Worm (Caenorhabditis elegans) whole organism, L2 larva: ENCODE measurements around the gene M163.22.

Source experiments
- C34F6.9 ChIP-seq: fragments of 150-350 bp; optimal IDR thresholded peaks from 2 replicates; lab custom pipeline; 2014; ENCODE audit warnings: missing biosample characterization, missing genetic modification characterization
- F13H6.1 ChIP-seq: sonication (generic microtip); optimal IDR thresholded peaks from 2 replicates; lab custom pipeline; 2016; ENCODE audit warnings: missing genetic modification characterization, missing compliant biosample characterization
- R02D3.7 ChIP-seq: fragments of 150-350 bp; optimal IDR thresholded peaks from 2 replicates; lab custom pipeline; 2014; ENCODE audit warnings: missing biosample characterization, missing genetic modification characterization
- ZK546.5 ChIP-seq: sonication (generic microtip); optimal IDR thresholded peaks from 2 replicates; lab custom pipeline; 2017; ENCODE audit warnings: missing biosample characterization, missing genetic modification characterization
- aly-2 ChIP-seq: fragments of 150-350 bp; optimal IDR thresholded peaks from 2 replicates; lab custom pipeline; 2014; ENCODE audit warnings: missing biosample characterization, missing genetic modification characterization
- ceh-16 ChIP-seq: fragments of 150-350 bp; optimal IDR thresholded peaks from 2 replicates; lab custom pipeline; 2014; ENCODE audit warnings: missing biosample characterization, missing genetic modification characterization
- crh-2 ChIP-seq: sonication (generic microtip); optimal IDR thresholded peaks from 2 replicates; lab custom pipeline; 2017; ENCODE audit warnings: missing biosample characterization, missing genetic modification characterization
- dmd-4 ChIP-seq: sonication (generic microtip); optimal IDR thresholded peaks from 2 replicates; lab custom pipeline; 2017; ENCODE audit warnings: missing biosample characterization, missing genetic modification characterization
- egl-27 ChIP-seq: sonication (generic microtip); optimal IDR thresholded peaks from 3 replicates; lab custom pipeline; 2017; ENCODE audit warnings: missing biosample characterization, missing genetic modification reagents, missing genetic modification characterization
- elt-1 ChIP-seq: fragments of 150-350 bp; optimal IDR thresholded peaks from 2 replicates; lab custom pipeline; 2014; ENCODE audit warnings: missing biosample characterization, missing genetic modification characterization
- elt-3 ChIP-seq: sonication (generic microtip); optimal IDR thresholded peaks from 2 replicates; lab custom pipeline; 2017; ENCODE audit warnings: missing biosample characterization, missing genetic modification characterization
- gmeb-1 ChIP-seq: fragments of 150-350 bp; optimal IDR thresholded peaks from 2 replicates; lab custom pipeline; 2014; ENCODE audit warnings: missing biosample characterization, missing genetic modification characterization
- lin-11 ChIP-seq: fragments of 150-350 bp; sonication (generic microtip); optimal IDR thresholded peaks from 2 replicates; lab custom pipeline; 2014; ENCODE audit warnings: missing biosample characterization, missing genetic modification characterization, inconsistent platforms, mixed read lengths
- lin-13 ChIP-seq: fragments of 150-350 bp; optimal IDR thresholded peaks from 2 replicates; lab custom pipeline; 2014; ENCODE audit warnings: missing biosample characterization, missing genetic modification reagents, missing genetic modification characterization
- lsy-2 ChIP-seq, 2 experiments: fragments of 150-350 bp in 1 of 2; sonication (generic microtip) in 1 of 2; optimal IDR thresholded peaks; 2 replicates each; lab custom pipeline; 2014 to 2017; ENCODE audit warnings: missing biosample characterization in 2 of 2, missing genetic modification characterization in 2 of 2
- mab-5 ChIP-seq: fragments of 150-350 bp; optimal IDR thresholded peaks from 2 replicates; lab custom pipeline; 2014; ENCODE audit warnings: missing biosample characterization, missing genetic modification characterization
- mbf-1 ChIP-seq: sonication (generic microtip); optimal IDR thresholded peaks from 2 replicates; lab custom pipeline; 2017; ENCODE audit warnings: missing biosample characterization, missing genetic modification characterization
- nhr-10 ChIP-seq: sonication (generic microtip); optimal IDR thresholded peaks from 2 replicates; lab custom pipeline; 2017; ENCODE audit warnings: missing biosample characterization, missing genetic modification characterization
- nhr-11 ChIP-seq: fragments of 150-350 bp; optimal IDR thresholded peaks from 2 replicates; lab custom pipeline; 2014; ENCODE audit warnings: missing biosample characterization, missing genetic modification characterization
- nhr-12 ChIP-seq: fragments of 150-350 bp; optimal IDR thresholded peaks from 2 replicates; lab custom pipeline; 2014; ENCODE audit warnings: missing biosample characterization, missing genetic modification characterization
- nhr-129 ChIP-seq: fragments of 150-350 bp; optimal IDR thresholded peaks from 2 replicates; lab custom pipeline; 2014; ENCODE audit warnings: missing biosample characterization, missing genetic modification characterization
- nhr-23 ChIP-seq: fragments of 150-350 bp; optimal IDR thresholded peaks from 2 replicates; lab custom pipeline; 2014; ENCODE audit warnings: missing biosample characterization, missing genetic modification reagents, missing genetic modification characterization
- nhr-237 ChIP-seq: fragments of 150-350 bp; optimal IDR thresholded peaks from 2 replicates; lab custom pipeline; 2014; ENCODE audit warnings: missing biosample characterization, missing genetic modification characterization
- nhr-25 ChIP-seq: fragments of 150-350 bp; sonication (generic microtip); optimal IDR thresholded peaks from 3 replicates; lab custom pipeline; 2014; ENCODE audit warnings: missing biosample characterization, missing genetic modification characterization
- nhr-6 ChIP-seq: fragments of 150-350 bp; optimal IDR thresholded peaks from 2 replicates; lab custom pipeline; 2014; ENCODE audit warnings: missing biosample characterization, missing genetic modification characterization
- peb-1 ChIP-seq: fragments of 150-350 bp; optimal IDR thresholded peaks from 2 replicates; lab custom pipeline; 2014; ENCODE audit warnings: missing biosample characterization, missing genetic modification characterization
- skn-1 ChIP-seq: sonication (generic microtip); optimal IDR thresholded peaks from 2 replicates; lab custom pipeline; 2017; ENCODE audit warnings: missing biosample characterization, missing genetic modification characterization
- sma-3 ChIP-seq: sonication (generic microtip); optimal IDR thresholded peaks from 2 replicates; lab custom pipeline; 2016; ENCODE audit warnings: missing genetic modification reagents, missing genetic modification characterization, missing compliant biosample characterization
- snpc-4 ChIP-seq: fragments of 150-350 bp; optimal IDR thresholded peaks from 2 replicates; lab custom pipeline; 2014; ENCODE audit warnings: missing biosample characterization, missing genetic modification characterization
- unc-39 ChIP-seq: fragments of 150-350 bp; optimal IDR thresholded peaks from 2 replicates; lab custom pipeline; 2014; ENCODE audit warnings: missing biosample characterization, missing genetic modification characterization
- unc-62 ChIP-seq: fragments of 150-350 bp; optimal IDR thresholded peaks from 2 replicates; lab custom pipeline; 2014; ENCODE audit warnings: missing biosample characterization, missing genetic modification reagents, missing genetic modification characterization
- zag-1 ChIP-seq: fragments of 150-350 bp; optimal IDR thresholded peaks from 2 replicates; lab custom pipeline; 2014; ENCODE audit warnings: missing biosample characterization, missing genetic modification characterization
- ztf-1 ChIP-seq: fragments of 200-800 bp; sonication (Bioruptor generic); conservative IDR thresholded peaks from 2 replicates; pipeline ENCODE4 v1.3.6; 2022; ENCODE audit warnings: missing genetic modification characterization, missing compliant biosample characterization
- ztf-11 ChIP-seq: sonication (generic microtip); optimal IDR thresholded peaks from 2 replicates; lab custom pipeline; 2017; ENCODE audit warnings: missing biosample characterization, missing genetic modification characterization
- ztf-4 ChIP-seq: fragments of 150-350 bp; optimal IDR thresholded peaks from 2 replicates; lab custom pipeline; 2014; ENCODE audit warnings: missing biosample characterization, missing genetic modification characterization

The M163.22 gene

DNA sequence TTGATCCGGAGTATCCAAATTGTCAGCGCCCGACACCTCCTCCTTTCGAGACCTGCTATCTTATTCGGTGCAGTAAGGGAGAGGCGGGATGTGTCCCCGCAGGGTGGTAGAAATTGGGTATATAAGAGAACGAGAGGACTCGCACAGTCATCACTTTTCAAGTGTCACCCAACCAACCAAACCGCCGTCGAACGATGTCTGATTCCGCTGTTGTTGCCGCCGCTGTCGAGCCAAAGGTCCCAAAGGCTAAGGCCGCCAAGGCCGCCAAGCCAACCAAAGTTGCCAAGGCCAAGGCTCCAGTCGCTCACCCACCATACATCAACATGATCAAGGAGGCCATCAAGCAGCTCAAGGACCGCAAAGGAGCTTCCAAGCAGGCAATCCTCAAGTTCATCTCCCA lies 24.3 kb downstream of the M163.22 start, which contains the start of gene his-24 (continued):
- no peak for TF ChIP-seq elt-3 (tag; lab: Kevin White, UChicago)
- peak; percentile 60 for TF ChIP-seq sma-3 (GFP tag; lab: Kevin White, UChicago)
- TF ChIP-seq ztf-1 (GFP tag; lab: Robert Waterston, UW), result no peak
- no peak for TF ChIP-seq nhr-237 (tag; lab: Kevin White, UChicago)
- TF ChIP-seq ztf-4 (tag; lab: Kevin White, UChicago), result peak; percentile 11
- TF ChIP-seq egl-27 (tag; lab: Kevin White, UChicago), result peak; percentile 28
- no peak for TF ChIP-seq nhr-12 (tag; lab: Kevin White, UChicago)
- peak; percentile 75 for TF ChIP-seq crh-2 (tag; lab: Kevin White, UChicago)
- TF ChIP-seq aly-2 (tag; lab: Kevin White, UChicago), result no peak
- no peak for TF ChIP-seq nhr-11 (tag; lab: Kevin White, UChicago)
- TF ChIP-seq F13H6.1 (tag; lab: Kevin White, UChicago), result peak; percentile 58
- TF ChIP-seq R02D3.7 (tag; lab: Kevin White, UChicago), result no peak
- peak; percentile 65 for TF ChIP-seq zag-1 (tag; lab: Kevin White, UChicago)
- TF ChIP-seq skn-1, result no peak
- peak; percentile 69 for TF ChIP-seq snpc-4 (tag; lab: Kevin White, UChicago)
- no peak for TF ChIP-seq peb-1 (tag; lab: Kevin White, UChicago)
- peak; percentile 85 for TF ChIP-seq nhr-25 (tag; lab: Kevin White, UChicago)
- TF ChIP-seq ZK546.5 (tag; lab: Kevin White, UChicago), result no peak
- TF ChIP-seq ceh-16 (tag; lab: Kevin White, UChicago), result peak; percentile 63
- no peak for TF ChIP-seq mbf-1 (tag; lab: Kevin White, UChicago)

DNA sequence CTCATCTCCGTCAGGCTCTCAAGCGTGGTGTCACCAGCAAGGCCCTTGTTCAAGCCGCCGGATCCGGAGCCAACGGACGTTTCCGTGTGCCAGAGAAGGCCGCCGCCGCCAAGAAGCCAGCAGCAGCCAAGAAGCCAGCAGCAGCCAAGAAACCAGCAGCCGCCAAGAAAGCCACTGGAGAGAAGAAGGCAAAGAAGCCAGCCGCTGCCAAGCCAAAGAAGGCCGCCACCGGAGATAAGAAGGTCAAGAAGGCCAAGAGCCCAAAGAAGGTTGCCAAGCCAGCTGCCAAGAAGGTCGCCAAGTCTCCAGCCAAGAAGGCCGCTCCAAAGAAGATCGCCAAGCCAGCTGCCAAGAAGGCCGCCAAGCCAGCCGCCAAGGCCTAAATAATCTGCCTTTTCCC lies 24.8 kb downstream of the M163.22 start:
- no peak for TF ChIP-seq snpc-4 (tag; lab: Kevin White, UChicago)
- no peak for TF ChIP-seq gmeb-1 (tag; lab: Kevin White, UChicago)
- no peak for TF ChIP-seq dmd-4 (tag; lab: Kevin White, UChicago)
- TF ChIP-seq ceh-16 (tag; lab: Kevin White, UChicago), result no peak
- TF ChIP-seq mbf-1 (tag; lab: Kevin White, UChicago), result no peak
- TF ChIP-seq crh-2 (tag; lab: Kevin White, UChicago), result no peak
- no peak for TF ChIP-seq lsy-2 (tag; optimal IDR thresholded peaks at IDR 0.05; lab: Kevin White, UChicago)
- TF ChIP-seq elt-1 (tag; lab: Kevin White, UChicago), result no peak
- TF ChIP-seq nhr-23, result no peak
- no peak for TF ChIP-seq nhr-11 (tag; lab: Kevin White, UChicago)
- no peak for TF ChIP-seq nhr-6 (tag; lab: Kevin White, UChicago)

DNA sequence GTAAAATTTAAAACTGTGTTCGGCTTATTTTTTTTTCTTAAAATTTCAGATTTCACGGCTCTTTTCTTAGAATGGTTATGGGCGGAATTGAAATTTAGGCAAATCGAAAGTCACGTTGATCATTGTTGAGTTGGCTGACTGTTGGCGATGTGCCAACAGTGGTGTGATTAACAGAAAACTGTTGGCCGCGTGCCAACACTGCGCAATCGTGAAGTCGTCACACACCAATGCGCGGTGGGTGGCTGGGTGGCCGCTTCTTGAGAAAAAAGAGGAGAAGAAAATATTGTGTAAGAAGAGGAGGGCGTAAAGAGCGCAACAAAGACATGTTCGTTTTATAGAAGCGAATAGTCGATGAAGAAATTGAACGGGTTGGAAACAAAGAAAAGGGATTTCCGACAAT lies 25.4 kb downstream of the M163.22 start:
- TF ChIP-seq mbf-1 (tag; lab: Kevin White, UChicago) (no peak), ceh-16 (tag; lab: Kevin White, UChicago) (peak; percentile 61), nhr-25 (tag; lab: Kevin White, UChicago) (peak; percentile 64), lin-13 (no peak), lin-11 (tag; lab: Kevin White, UChicago) (no peak), mab-5 (tag; lab: Kevin White, UChicago) (no peak), nhr-10 (no peak)

DNA sequence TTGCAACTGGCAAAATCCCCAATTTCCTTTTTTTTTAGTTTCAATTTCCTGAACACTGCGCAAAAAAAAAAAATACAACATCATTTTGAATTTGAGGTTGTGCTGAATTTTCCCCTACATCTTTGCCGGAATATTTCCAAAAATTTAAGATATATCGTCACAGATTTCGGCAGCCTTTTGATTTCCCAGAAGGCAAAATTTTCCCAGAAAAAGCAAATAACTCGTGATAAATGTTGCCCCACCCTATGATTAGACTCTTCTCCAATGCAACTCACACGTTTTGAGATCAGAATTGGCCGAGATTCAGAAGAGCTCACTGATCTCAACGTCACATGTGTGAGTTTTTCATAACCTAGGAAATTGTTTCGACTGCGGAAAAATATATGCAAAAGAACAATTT lies 26.7 kb downstream of the M163.22 start:
- TF ChIP-seq aly-2 (tag; lab: Kevin White, UChicago), result no peak
- TF ChIP-seq ztf-4 (tag; lab: Kevin White, UChicago), result no peak
- no peak for TF ChIP-seq skn-1
- TF ChIP-seq ztf-11 (tag; lab: Kevin White, UChicago), result no peak
- no peak for TF ChIP-seq F13H6.1 (tag; lab: Kevin White, UChicago)
- no peak for TF ChIP-seq elt-1 (tag; lab: Kevin White, UChicago)
- TF ChIP-seq unc-39 (tag; lab: Kevin White, UChicago), result no peak
- no peak for TF ChIP-seq nhr-10
- no peak for TF ChIP-seq nhr-11 (tag; lab: Kevin White, UChicago)

DNA sequence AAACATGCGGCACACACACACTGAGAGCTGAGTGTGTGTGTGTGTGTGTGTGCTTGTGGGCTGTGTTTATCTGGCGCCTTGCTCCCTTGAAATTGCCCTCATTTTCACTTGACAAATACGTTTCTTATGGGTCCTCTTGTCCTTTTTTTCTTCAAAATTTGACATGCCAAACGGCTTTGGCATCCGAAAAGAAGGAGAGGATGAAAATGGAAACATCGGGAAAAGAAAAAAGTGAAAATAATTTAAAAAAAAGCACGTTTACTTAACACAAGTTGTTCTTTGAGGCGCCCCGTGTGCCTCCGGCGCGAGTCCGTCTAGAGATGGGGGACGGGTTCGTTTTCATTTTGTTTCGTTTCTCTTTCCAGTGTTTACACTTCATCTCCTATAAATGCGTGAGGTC lies 29.4 kb downstream of the M163.22 start:
- TF ChIP-seq unc-62 (GFP tag; lab: Kevin White, UChicago) (no peak), elt-1 (tag; lab: Kevin White, UChicago) (no peak), nhr-129 (tag; lab: Kevin White, UChicago) (peak; percentile 15), C34F6.9 (tag; lab: Kevin White, UChicago) (peak; percentile 7)
